Worm (Caenorhabditis elegans) whole organism, young adult: ENCODE results near the gene dct-16.

Source experiments
- B0035.1 ChIP-seq: sonication (generic microtip); optimal IDR thresholded peaks from 2 replicates; lab custom pipeline; 2016; ENCODE audit warnings: missing genetic modification characterization, mild to moderate bottlenecking, missing compliant biosample characterization, missing genotype, missing genetic modification reagents
- B0336.3 ChIP-seq: fragments of 200-800 bp; sonication (Bioruptor generic); IDR thresholded peaks from 2 replicates; pipeline ENCODE4 v1.3.6; 2022; ENCODE audit warnings: missing genetic modification characterization, missing compliant biosample characterization
- C06A6.2 ChIP-seq: fragments of 200-800 bp; sonication (Bioruptor generic); conservative IDR thresholded peaks from 2 replicates; pipeline ENCODE4 v1.3.6; 2022; ENCODE audit warnings: missing genetic modification characterization, missing compliant biosample characterization
- C17E4.6 ChIP-seq: fragments of 200-800 bp; sonication (Bioruptor generic); IDR thresholded peaks from 2 replicates; pipeline ENCODE4 v1.3.6; 2022; ENCODE audit warnings: missing genetic modification reagents, missing genetic modification characterization, missing compliant biosample characterization
- D2030.7 ChIP-seq: fragments of 200-800 bp; sonication (Bioruptor generic); IDR thresholded peaks from 2 replicates; pipeline ENCODE4 v1.3.6; 2022; ENCODE audit warnings: missing genetic modification reagents, missing genetic modification characterization, missing compliant biosample characterization
- F52B5.7 ChIP-seq: sonication (generic microtip); optimal IDR thresholded peaks from 2 replicates; lab custom pipeline; 2016; ENCODE audit warnings: mild to moderate bottlenecking, missing genetic modification characterization, missing compliant biosample characterization
- F57A8.1 ChIP-seq: fragments of 200-800 bp; sonication (Bioruptor generic); optimal IDR thresholded peaks from 2 replicates; lab custom pipeline; 2018; ENCODE audit warnings: mild to moderate bottlenecking, missing genetic modification characterization, moderate library complexity, missing compliant biosample characterization
- T07F8.4 ChIP-seq: sonication (generic microtip); optimal IDR thresholded peaks from 2 replicates; lab custom pipeline; 2016; ENCODE audit warnings: mild to moderate bottlenecking, missing genetic modification characterization, moderate library complexity, missing compliant biosample characterization
- Y53G8AR.9 ChIP-seq: fragments of 200-800 bp; sonication (Bioruptor generic); conservative IDR thresholded peaks from 2 replicates; pipeline ENCODE4 v1.3.6; 2022; ENCODE audit warnings: missing genetic modification reagents, missing genetic modification characterization, missing compliant biosample characterization
- Y56A3A.18 ChIP-seq: fragments of 200-800 bp; sonication (Bioruptor generic); IDR thresholded peaks from 2 replicates; pipeline ENCODE4 v1.3.6; 2022; ENCODE audit warnings: missing genetic modification reagents, missing genetic modification characterization, missing compliant biosample characterization
- Y67H2A.10 ChIP-seq: fragments of 200-800 bp; sonication (Bioruptor generic); conservative IDR thresholded peaks from 2 replicates; pipeline ENCODE4 v1.3.6; 2022; ENCODE audit warnings: missing genetic modification reagents, missing genetic modification characterization, missing compliant biosample characterization
- ZK185.1 ChIP-seq: sonication (generic microtip); optimal IDR thresholded peaks from 2 replicates; lab custom pipeline; 2016; ENCODE audit warnings: mild to moderate bottlenecking, missing genetic modification characterization, missing compliant biosample characterization; ENCODE audit not compliant: poor library complexity, severe bottlenecking
- atf-7 ChIP-seq: sonication (generic microtip); optimal IDR thresholded peaks from 2 replicates; lab custom pipeline; 2017; ENCODE audit warnings: mild to moderate bottlenecking, missing genetic modification characterization, missing compliant biosample characterization
- athp-1 ChIP-seq: sonication (generic microtip); optimal IDR thresholded peaks from 2 replicates; lab custom pipeline; 2017; ENCODE audit warnings: mild to moderate bottlenecking, missing genetic modification characterization, missing compliant biosample characterization
- attf-5 ChIP-seq: fragments of 200-800 bp; sonication (Bioruptor generic); optimal IDR thresholded peaks from 2 replicates; lab custom pipeline; 2018; ENCODE audit warnings: mild to moderate bottlenecking, missing genetic modification characterization, missing compliant biosample characterization
- attf-6 ChIP-seq: fragments of 200-800 bp; sonication (Bioruptor generic); IDR thresholded peaks from 2 replicates; pipeline ENCODE4 v1.3.6; 2022; ENCODE audit warnings: missing genetic modification reagents, missing genetic modification characterization, missing compliant biosample characterization
- cebp-1 ChIP-seq, 2 experiments: fragments of 200-800 bp in 1 of 2; sonication (Bioruptor generic) in 1 of 2; sonication (generic microtip) in 1 of 2; IDR thresholded peaks in 1 of 2; optimal IDR thresholded peaks in 1 of 2; 2 replicates each; pipeline versions ENCODE4 v1.3.6 to Lab custom; 2017 to 2022; ENCODE audit warnings: missing compliant biosample characterization in 2 of 2, missing genetic modification characterization in 2 of 2, mild to moderate bottlenecking in 1 of 2, missing genetic modification reagents in 1 of 2, moderate library complexity in 1 of 2
- cebp-2 ChIP-seq: fragments of 200-800 bp; sonication (Bioruptor generic); IDR thresholded peaks from 2 replicates; pipeline ENCODE4 v1.3.6; 2022; ENCODE audit warnings: missing genetic modification characterization, missing compliant biosample characterization
- ceh-100 ChIP-seq: fragments of 200-800 bp; sonication (Bioruptor generic); IDR thresholded peaks from 2 replicates; pipeline ENCODE4 v1.3.6; 2022; ENCODE audit warnings: missing genetic modification reagents, missing genetic modification characterization, missing compliant biosample characterization
- ceh-27 ChIP-seq: fragments of 200-800 bp; sonication (Bioruptor generic); optimal IDR thresholded peaks from 2 replicates; lab custom pipeline; 2018; ENCODE audit warnings: mild to moderate bottlenecking, missing genetic modification characterization, moderate library complexity, missing compliant biosample characterization
- ceh-79 ChIP-seq: sonication (generic microtip); optimal IDR thresholded peaks from 2 replicates; lab custom pipeline; 2017; ENCODE audit warnings: mild to moderate bottlenecking, missing genetic modification characterization, missing compliant biosample characterization
- chd-7 ChIP-seq: sonication (generic microtip); optimal IDR thresholded peaks from 2 replicates; lab custom pipeline; 2016; ENCODE audit warnings: mild to moderate bottlenecking, missing genetic modification characterization, moderate library complexity, missing compliant biosample characterization
- dpff-1 ChIP-seq: sonication (generic microtip); optimal IDR thresholded peaks from 2 replicates; lab custom pipeline; 2017; ENCODE audit warnings: mild to moderate bottlenecking, missing genetic modification characterization, missing compliant biosample characterization
- fkh-3 ChIP-seq: sonication (generic microtip); optimal IDR thresholded peaks from 2 replicates; lab custom pipeline; 2016; ENCODE audit warnings: mild to moderate bottlenecking, missing genetic modification characterization, missing compliant biosample characterization
- hrde-1 ChIP-seq: sonication (generic microtip); optimal IDR thresholded peaks from 2 replicates; lab custom pipeline; 2016; ENCODE audit warnings: missing genetic modification characterization, mild to moderate bottlenecking, missing compliant biosample characterization, moderate library complexity, missing genotype, missing genetic modification reagents, borderline replicate concordance
- hsf-1 ChIP-seq: fragments of 200-800 bp; sonication (Bioruptor generic); IDR thresholded peaks from 2 replicates; pipeline ENCODE4 v1.3.6; 2022; ENCODE audit warnings: missing genetic modification reagents, missing genetic modification characterization, missing compliant biosample characterization
- let-526 ChIP-seq: fragments of 200-800 bp; sonication (Bioruptor generic); IDR thresholded peaks from 2 replicates; pipeline ENCODE4 v1.3.6; 2022; ENCODE audit warnings: missing genetic modification reagents, missing genetic modification characterization, missing compliant biosample characterization
- lin-40 ChIP-seq: sonication (generic microtip); optimal IDR thresholded peaks from 2 replicates; lab custom pipeline; 2016; ENCODE audit warnings: missing genetic modification characterization, mild to moderate bottlenecking, missing compliant biosample characterization, missing genotype, missing genetic modification reagents
- lin-54 ChIP-seq: fragments of 200-800 bp; sonication (Bioruptor generic); optimal IDR thresholded peaks from 2 replicates; lab custom pipeline; 2018; ENCODE audit warnings: mild to moderate bottlenecking, missing genetic modification characterization, missing compliant biosample characterization
- lsy-27 ChIP-seq: sonication (generic microtip); optimal IDR thresholded peaks from 2 replicates; lab custom pipeline; 2017; ENCODE audit warnings: missing genetic modification characterization, mild to moderate bottlenecking, missing compliant biosample characterization, antibody characterized with exemption, missing genotype, borderline replicate concordance; ENCODE audit not compliant: insufficient read depth
- madf-10 ChIP-seq: sonication (generic microtip); optimal IDR thresholded peaks from 2 replicates; lab custom pipeline; 2016; ENCODE audit warnings: mild to moderate bottlenecking, missing genetic modification characterization, missing compliant biosample characterization
- madf-3 ChIP-seq: fragments of 200-800 bp; sonication (Bioruptor generic); IDR thresholded peaks from 2 replicates; pipeline ENCODE4 v1.3.6; 2022; ENCODE audit warnings: missing genetic modification reagents, missing genetic modification characterization, missing compliant biosample characterization
- madf-8 ChIP-seq: fragments of 200-800 bp; sonication (Bioruptor generic); conservative IDR thresholded peaks from 2 replicates; pipeline ENCODE4 v1.3.6; 2022; ENCODE audit warnings: missing genetic modification reagents, missing genetic modification characterization, missing compliant biosample characterization
- mxl-1 ChIP-seq: sonication (generic microtip); optimal IDR thresholded peaks from 2 replicates; lab custom pipeline; 2016; ENCODE audit warnings: missing genetic modification characterization, missing compliant biosample characterization
- nfyb-1 ChIP-seq: fragments of 200-800 bp; sonication (Bioruptor generic); IDR thresholded peaks from 2 replicates; pipeline ENCODE4 v1.3.6; 2022; ENCODE audit warnings: missing genetic modification reagents, missing genetic modification characterization, missing compliant biosample characterization
- nhr-80 ChIP-seq: sonication (generic microtip); optimal IDR thresholded peaks from 2 replicates; lab custom pipeline; 2016; ENCODE audit warnings: missing genetic modification characterization, missing compliant biosample characterization
- nhr-90 ChIP-seq: sonication (generic microtip); optimal IDR thresholded peaks from 2 replicates; lab custom pipeline; 2016; ENCODE audit warnings: missing genotype, mild to moderate bottlenecking, missing genetic modification characterization, missing compliant biosample characterization
- pbrm-1 ChIP-seq: fragments of 200-800 bp; sonication (Bioruptor generic); IDR thresholded peaks from 2 replicates; pipeline ENCODE4 v1.3.6; 2022; ENCODE audit warnings: missing genetic modification reagents, missing genetic modification characterization, missing compliant biosample characterization
- rcor-1 ChIP-seq: fragments of 200-800 bp; sonication (Bioruptor generic); IDR thresholded peaks from 2 replicates; pipeline ENCODE4 v1.3.6; 2022; ENCODE audit warnings: missing genetic modification reagents, missing genetic modification characterization, missing compliant biosample characterization
- repo-1 ChIP-seq: sonication (generic microtip); optimal IDR thresholded peaks from 2 replicates; lab custom pipeline; 2017; ENCODE audit warnings: mild to moderate bottlenecking, missing genetic modification characterization, missing compliant biosample characterization
- sdz-38 ChIP-seq: sonication (generic microtip); optimal IDR thresholded peaks from 2 replicates; lab custom pipeline; 2016; ENCODE audit warnings: missing genotype, missing genetic modification characterization, missing compliant biosample characterization
- sea-2 ChIP-seq: fragments of 200-800 bp; sonication (Bioruptor generic); IDR thresholded peaks from 2 replicates; pipeline ENCODE4 v1.3.6; 2022; ENCODE audit warnings: missing genetic modification characterization, missing compliant biosample characterization
- sptf-2 ChIP-seq: fragments of 200-800 bp; sonication (Bioruptor generic); optimal IDR thresholded peaks from 2 replicates; lab custom pipeline; 2018; ENCODE audit warnings: mild to moderate bottlenecking, missing genetic modification characterization, missing compliant biosample characterization
- xnd-1 ChIP-seq: sonication (generic microtip); optimal IDR thresholded peaks from 2 replicates; lab custom pipeline; 2016; ENCODE audit warnings: missing genotype, missing genetic modification reagents, missing genetic modification characterization, missing compliant biosample characterization
- zim-3 ChIP-seq: sonication (generic microtip); optimal IDR thresholded peaks from 2 replicates; lab custom pipeline; 2017; ENCODE audit warnings: mild to moderate bottlenecking, missing genetic modification characterization, moderate library complexity, missing compliant biosample characterization
- ztf-22 ChIP-seq: fragments of 200-800 bp; sonication (Bioruptor generic); optimal IDR thresholded peaks from 2 replicates; lab custom pipeline; 2018; ENCODE audit warnings: mild to moderate bottlenecking, missing genetic modification characterization, moderate library complexity, missing compliant biosample characterization
- ztf-6 ChIP-seq: fragments of 200-800 bp; sonication (Bioruptor generic); IDR thresholded peaks from 2 replicates; pipeline ENCODE4 v1.3.6; 2022; ENCODE audit warnings: missing genetic modification reagents, missing genetic modification characterization, missing compliant biosample characterization

Gene dct-16

DNA sequence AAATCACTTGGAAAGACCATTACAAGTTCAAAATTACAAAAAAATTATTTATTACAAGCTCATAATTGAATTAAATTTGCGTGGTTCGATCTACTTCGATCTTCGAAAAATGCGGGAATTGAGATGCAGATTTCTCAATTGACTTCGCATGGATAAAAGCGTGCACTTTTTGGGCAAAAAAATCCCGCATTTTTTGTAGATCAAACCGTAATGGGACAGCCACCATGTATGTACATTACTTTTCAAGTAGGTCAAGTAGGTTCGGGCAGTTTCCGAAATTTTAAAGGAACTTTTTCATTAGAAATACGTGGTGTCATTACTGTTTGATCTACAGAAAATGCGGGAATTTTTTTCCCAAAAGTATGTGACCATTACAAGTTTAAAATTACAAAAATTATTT, 1.3 kb downstream of the dct-16 start (continued):
- TF ChIP-seq Y53G8AR.9 (GFP tag; lab: Robert Waterston, UW), result 0 out of 2 replicates have a peak, but pooled peaks have one; percentile 65
- peak; percentile 30 for TF ChIP-seq B0035.1 (tag; lab: Kevin White, UChicago)
- TF ChIP-seq Y67H2A.10, result no peak
- no peak for TF ChIP-seq C17E4.6 (GFP tag; lab: Robert Waterston, UW)
- TF ChIP-seq attf-5, result no peak
- peak; percentile 74 for TF ChIP-seq nhr-90 (tag; lab: Kevin White, UChicago)
- TF ChIP-seq nhr-80 (tag; lab: Kevin White, UChicago), result peak; percentile 61
- peak; percentile 4 for TF ChIP-seq zim-3
- peak; percentile 59 for TF ChIP-seq madf-8 (GFP tag; lab: Robert Waterston, UW)
- TF ChIP-seq athp-1 (tag; lab: Kevin White, UChicago), result peak; percentile 21
- TF ChIP-seq attf-6 (GFP tag; lab: Robert Waterston, UW), result peak; percentile 26; the same call in 1 of the 2 replicates
- TF ChIP-seq rcor-1, result 0 out of 2 replicates have a peak, but pooled peaks have one; percentile 21
- TF ChIP-seq repo-1 (tag; lab: Kevin White, UChicago), result peak; percentile 92
- peak; percentile 54 for TF ChIP-seq F52B5.7
- TF ChIP-seq lin-40 (tag; lab: Kevin White, UChicago), result peak; percentile 35
- no peak for TF ChIP-seq lsy-27
- peak; percentile 60 for TF ChIP-seq ZK185.1
- no peak for TF ChIP-seq cebp-1 (GFP tag; IDR thresholded peaks at IDR 0.05; lab: Robert Waterston, UW)
- peak; percentile 61 for TF ChIP-seq cebp-1 (tag; optimal IDR thresholded peaks at IDR 0.05; lab: Kevin White, UChicago)
- peak; percentile 71 for TF ChIP-seq chd-7
- peak; percentile 40 for TF ChIP-seq dpff-1 (tag; lab: Kevin White, UChicago)
- TF ChIP-seq hsf-1, result peak; percentile 51; the same call in 1 of the 2 replicates
- TF ChIP-seq madf-3 (GFP tag; lab: Robert Waterston, UW), result 0 out of 2 replicates have a peak, but pooled peaks have one; percentile 51
- peak; percentile 25 for TF ChIP-seq ceh-79 (tag; lab: Kevin White, UChicago)
- TF ChIP-seq C06A6.2 (GFP tag; lab: Robert Waterston, UW), result no peak
- TF ChIP-seq atf-7 (tag; lab: Kevin White, UChicago), result peak; percentile 80
- TF ChIP-seq B0336.3 (GFP tag; lab: Robert Waterston, UW), result peak; percentile 89
- no peak for TF ChIP-seq sea-2 (GFP tag; lab: Robert Waterston, UW)
- no peak for TF ChIP-seq F57A8.1
- TF ChIP-seq fkh-3, result no peak
- peak; percentile 66 for TF ChIP-seq Y56A3A.18
- TF ChIP-seq nfyb-1 (GFP tag; lab: Robert Waterston, UW), result 0 out of 2 replicates have a peak, but pooled peaks have one; percentile 27
- peak; percentile 57 for TF ChIP-seq lin-54 (GFP tag; lab: Kevin White, UChicago)
- TF ChIP-seq T07F8.4, result no peak
- no peak for TF ChIP-seq mxl-1 (tag; lab: Kevin White, UChicago)
- TF ChIP-seq pbrm-1 (GFP tag; lab: Robert Waterston, UW), result peak; percentile 75
- peak; percentile 47 for TF ChIP-seq xnd-1 (tag; lab: Kevin White, UChicago)
- TF ChIP-seq let-526, result 0 out of 2 replicates have a peak, but pooled peaks have one; percentile 31
- TF ChIP-seq ceh-100 (GFP tag; lab: Robert Waterston, UW), result peak; percentile 46; the same call in 1 of the 2 replicates
- no peak for TF ChIP-seq hrde-1 (tag; lab: Kevin White, UChicago)
- no peak for TF ChIP-seq sdz-38 (tag; lab: Kevin White, UChicago)
- TF ChIP-seq ztf-6, result no peak
- peak; percentile 42; the same call in 1 of the 2 replicates for TF ChIP-seq cebp-2 (GFP tag; lab: Robert Waterston, UW)
- no peak for TF ChIP-seq ceh-27 (GFP tag; lab: Kevin White, UChicago)
- peak; percentile 56 for TF ChIP-seq ztf-22
- no peak for TF ChIP-seq sptf-2 (GFP tag; lab: Kevin White, UChicago)
- TF ChIP-seq D2030.7 (GFP tag; lab: Robert Waterston, UW), result 0 out of 2 replicates have a peak, but pooled peaks have one; percentile 22
- peak; percentile 49 for TF ChIP-seq madf-10 (tag; lab: Kevin White, UChicago)
